Worm (Caenorhabditis elegans) whole organism, L2 larva: ENCODE results near the gene F16B12.4.

Source experiments
- R02D3.7 ChIP-seq: fragments of 150-350 bp; optimal IDR thresholded peaks from 2 replicates; lab custom pipeline; 2014; ENCODE audit warnings: missing biosample characterization, missing genetic modification characterization
- Y55F3AM.14 ChIP-seq: fragments of 200-800 bp; sonication (Bioruptor generic); optimal IDR thresholded peaks from 2 replicates; lab custom pipeline; 2018; ENCODE audit warnings: mild to moderate bottlenecking, missing genetic modification characterization, missing compliant biosample characterization
- ZK546.5 ChIP-seq: sonication (generic microtip); optimal IDR thresholded peaks from 2 replicates; lab custom pipeline; 2017; ENCODE audit warnings: missing biosample characterization, missing genetic modification characterization
- alr-1 ChIP-seq: fragments of 150-350 bp; optimal IDR thresholded peaks from 2 replicates; lab custom pipeline; 2014; ENCODE audit warnings: missing biosample characterization, missing genetic modification characterization
- ama-1 ChIP-seq: fragments of 150-350 bp; optimal IDR thresholded peaks from 2 replicates; lab custom pipeline; 2018; ENCODE audit warnings: inconsistent platforms
- blmp-1 ChIP-seq: sonication (generic microtip); optimal IDR thresholded peaks from 2 replicates; lab custom pipeline; 2017; ENCODE audit warnings: missing genetic modification characterization, mild to moderate bottlenecking, missing compliant biosample characterization, antibody characterized with exemption, moderate library complexity; ENCODE audit not compliant: insufficient read depth
- crh-2 ChIP-seq: sonication (generic microtip); optimal IDR thresholded peaks from 2 replicates; lab custom pipeline; 2017; ENCODE audit warnings: missing biosample characterization, missing genetic modification characterization
- dmd-4 ChIP-seq: sonication (generic microtip); optimal IDR thresholded peaks from 2 replicates; lab custom pipeline; 2017; ENCODE audit warnings: missing biosample characterization, missing genetic modification characterization
- elt-1 ChIP-seq: fragments of 150-350 bp; optimal IDR thresholded peaks from 2 replicates; lab custom pipeline; 2014; ENCODE audit warnings: missing biosample characterization, missing genetic modification characterization
- elt-3 ChIP-seq: sonication (generic microtip); optimal IDR thresholded peaks from 2 replicates; lab custom pipeline; 2017; ENCODE audit warnings: missing biosample characterization, missing genetic modification characterization
- fos-1 ChIP-seq: fragments of 150-350 bp; optimal IDR thresholded peaks from 2 replicates; lab custom pipeline; 2014; ENCODE audit warnings: missing biosample characterization, missing genetic modification characterization
- gmeb-1 ChIP-seq: fragments of 150-350 bp; optimal IDR thresholded peaks from 2 replicates; lab custom pipeline; 2014; ENCODE audit warnings: missing biosample characterization, missing genetic modification characterization
- lin-13 ChIP-seq: fragments of 150-350 bp; optimal IDR thresholded peaks from 2 replicates; lab custom pipeline; 2014; ENCODE audit warnings: missing biosample characterization, missing genetic modification reagents, missing genetic modification characterization
- lin-39 ChIP-seq: fragments of 150-350 bp; optimal IDR thresholded peaks from 2 replicates; lab custom pipeline; 2014; ENCODE audit warnings: missing biosample characterization, missing genetic modification reagents, missing genetic modification characterization
- lsy-2 ChIP-seq, 2 experiments: fragments of 150-350 bp in 1 of 2; sonication (generic microtip) in 1 of 2; optimal IDR thresholded peaks; 2 replicates each; lab custom pipeline; 2014 to 2017; ENCODE audit warnings: missing biosample characterization in 2 of 2, missing genetic modification characterization in 2 of 2
- mdl-1 ChIP-seq, 2 experiments: fragments of 150-350 bp in 1 of 2; sonication (generic microtip) in 1 of 2; optimal IDR thresholded peaks; 2 replicates each; lab custom pipeline; 2017; ENCODE audit warnings: missing biosample characterization in 2 of 2, missing genetic modification characterization in 2 of 2
- nhr-10 ChIP-seq: sonication (generic microtip); optimal IDR thresholded peaks from 2 replicates; lab custom pipeline; 2017; ENCODE audit warnings: missing biosample characterization, missing genetic modification characterization
- nhr-11 ChIP-seq: fragments of 150-350 bp; optimal IDR thresholded peaks from 2 replicates; lab custom pipeline; 2014; ENCODE audit warnings: missing biosample characterization, missing genetic modification characterization
- nhr-12 ChIP-seq: fragments of 150-350 bp; optimal IDR thresholded peaks from 2 replicates; lab custom pipeline; 2014; ENCODE audit warnings: missing biosample characterization, missing genetic modification characterization
- nhr-129 ChIP-seq: fragments of 150-350 bp; optimal IDR thresholded peaks from 2 replicates; lab custom pipeline; 2014; ENCODE audit warnings: missing biosample characterization, missing genetic modification characterization
- nhr-21 ChIP-seq: fragments of 150-350 bp; optimal IDR thresholded peaks from 2 replicates; lab custom pipeline; 2014; ENCODE audit warnings: missing biosample characterization, missing genetic modification characterization
- nhr-237 ChIP-seq: fragments of 150-350 bp; optimal IDR thresholded peaks from 2 replicates; lab custom pipeline; 2014; ENCODE audit warnings: missing biosample characterization, missing genetic modification characterization
- nhr-25 ChIP-seq: fragments of 150-350 bp; sonication (generic microtip); optimal IDR thresholded peaks from 3 replicates; lab custom pipeline; 2014; ENCODE audit warnings: missing biosample characterization, missing genetic modification characterization
- nhr-77 ChIP-seq: fragments of 150-350 bp; optimal IDR thresholded peaks from 2 replicates; lab custom pipeline; 2014; ENCODE audit warnings: missing biosample characterization, missing genetic modification characterization
- peb-1 ChIP-seq: fragments of 150-350 bp; optimal IDR thresholded peaks from 2 replicates; lab custom pipeline; 2014; ENCODE audit warnings: missing biosample characterization, missing genetic modification characterization
- sem-4 ChIP-seq: fragments of 150-350 bp; optimal IDR thresholded peaks from 2 replicates; lab custom pipeline; 2014; ENCODE audit warnings: missing biosample characterization, missing genetic modification reagents, missing genetic modification characterization
- skn-1 ChIP-seq: sonication (generic microtip); optimal IDR thresholded peaks from 2 replicates; lab custom pipeline; 2017; ENCODE audit warnings: missing biosample characterization, missing genetic modification characterization
- sma-3 ChIP-seq: sonication (generic microtip); optimal IDR thresholded peaks from 2 replicates; lab custom pipeline; 2016; ENCODE audit warnings: missing genetic modification reagents, missing genetic modification characterization, missing compliant biosample characterization
- sma-9 ChIP-seq, 2 experiments: fragments of 150-350 bp in 1 of 2; sonication (generic microtip) in 1 of 2; optimal IDR thresholded peaks; 2 replicates each; lab custom pipeline; 2014 to 2016; ENCODE audit warnings: missing genetic modification characterization in 2 of 2, mild to moderate bottlenecking in 1 of 2, missing biosample characterization in 1 of 2, missing compliant biosample characterization in 1 of 2, missing genetic modification reagents in 1 of 2, moderate library complexity in 1 of 2
- snpc-4 ChIP-seq: fragments of 150-350 bp; optimal IDR thresholded peaks from 2 replicates; lab custom pipeline; 2014; ENCODE audit warnings: missing biosample characterization, missing genetic modification characterization
- unc-55 ChIP-seq: fragments of 150-350 bp; sonication (generic microtip); optimal IDR thresholded peaks from 3 replicates; lab custom pipeline; 2014; ENCODE audit warnings: missing biosample characterization, missing genetic modification reagents, missing genetic modification characterization
- unc-62 ChIP-seq: fragments of 150-350 bp; optimal IDR thresholded peaks from 2 replicates; lab custom pipeline; 2014; ENCODE audit warnings: missing biosample characterization, missing genetic modification reagents, missing genetic modification characterization
- zag-1 ChIP-seq: fragments of 150-350 bp; optimal IDR thresholded peaks from 2 replicates; lab custom pipeline; 2014; ENCODE audit warnings: missing biosample characterization, missing genetic modification characterization
- ztf-4 ChIP-seq: fragments of 150-350 bp; optimal IDR thresholded peaks from 2 replicates; lab custom pipeline; 2014; ENCODE audit warnings: missing biosample characterization, missing genetic modification characterization

Gene F16B12.4

DNA sequence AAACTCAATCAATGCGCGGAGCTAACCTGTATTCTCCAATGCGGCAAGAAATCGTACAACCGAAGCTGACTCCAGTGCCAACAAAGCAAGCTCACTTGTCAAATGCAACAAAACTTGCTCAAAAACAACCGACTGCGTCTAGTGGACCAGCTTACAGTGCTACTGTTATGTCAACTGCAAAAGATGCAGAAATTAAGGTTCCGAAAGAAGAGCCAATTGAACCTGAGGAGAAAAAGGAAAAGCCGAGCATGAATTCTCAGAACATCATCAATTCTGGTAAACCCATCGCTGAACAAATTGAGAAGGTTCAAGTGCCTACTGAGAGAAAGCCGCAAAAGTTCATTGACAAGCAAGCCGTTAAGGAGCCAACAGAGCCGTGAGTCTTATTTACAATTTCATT is 33.0 kb upstream of the F16B12.4 start:
- TF ChIP-seq sma-3 (GFP tag; lab: Kevin White, UChicago) (no peak), dmd-4 (tag; lab: Kevin White, UChicago) (no peak), elt-1 (tag; lab: Kevin White, UChicago) (no peak), nhr-21 (tag; lab: Kevin White, UChicago) (no peak), elt-3 (no peak), mdl-1 (tag; optimal IDR thresholded peaks at IDR 0.05; lab: Kevin White, UChicago) (no peak), gmeb-1 (tag; lab: Kevin White, UChicago) (no peak), ztf-4 (tag; lab: Kevin White, UChicago) (no peak), unc-62 (GFP tag; lab: Kevin White, UChicago) (no peak), fos-1 (no peak), ZK546.5 (tag; lab: Kevin White, UChicago) (no peak), nhr-25 (tag; lab: Kevin White, UChicago) (no peak), blmp-1 (tag; lab: Kevin White, UChicago) (no peak), sma-9 (GFP tag; optimal IDR thresholded peaks at IDR 0.05; lab: Kevin White, UChicago) (no peak), sma-9 (tag; optimal IDR thresholded peaks at IDR 0.05; lab: Kevin White, UChicago) (no peak), lsy-2 (tag; optimal IDR thresholded peaks at IDR 0.05; lab: Kevin White, UChicago) (no peak), nhr-11 (tag; lab: Kevin White, UChicago) (no peak), nhr-129 (tag; lab: Kevin White, UChicago) (no peak), skn-1 (tag; lab: Kevin White, UChicago) (no peak), alr-1 (tag; lab: Kevin White, UChicago) (no peak), sem-4 (tag; lab: Kevin White, UChicago) (no peak)

- TF ChIP-seq unc-55 (GFP tag; lab: Kevin White, UChicago) = peak; percentile 47
- peak; percentile 17 for TF ChIP-seq fos-1
- TF ChIP-seq ama-1 (lab: Kevin White, UChicago) = no peak
- no peak for TF ChIP-seq R02D3.7 (tag; lab: Kevin White, UChicago)
- TF ChIP-seq blmp-1 (tag; lab: Kevin White, UChicago) = no peak
- TF ChIP-seq crh-2 = no peak
- no peak for TF ChIP-seq unc-62 (GFP tag; lab: Kevin White, UChicago)
Measured at ce11 chrX:14127291-14127922, 28.9 kb upstream of the F16B12.4 start, which contains the start of gene F28H6.4. Gene F28H6.4, plus strand, starts transcription at chrX:14127872.

DNA sequence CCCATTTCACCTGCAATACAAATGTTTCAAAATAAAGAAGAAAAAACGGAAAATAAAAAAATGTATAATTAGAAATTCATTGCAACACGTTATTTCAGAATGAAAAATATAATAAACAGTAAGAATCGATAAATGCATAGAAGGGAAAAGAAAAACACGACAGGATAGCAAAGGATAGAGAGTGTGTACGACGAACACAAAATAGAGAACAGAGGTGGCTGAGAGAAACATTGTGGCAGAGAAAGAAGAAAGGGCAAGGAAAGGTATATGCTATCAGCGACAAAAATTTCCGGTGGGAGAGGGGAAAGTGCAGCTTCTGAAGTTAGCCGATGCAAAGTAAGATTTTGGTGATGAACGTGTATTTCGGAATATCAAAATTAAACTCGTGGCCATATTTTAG is 27.4 kb upstream of the F16B12.4 start, which contains the start of gene F28H6.6:
Gene F28H6.6 (minus strand): TSS at position 10 of the 400 bp plus-strand sequence.
- no peak for TF ChIP-seq nhr-10 (tag; lab: Kevin White, UChicago)
- TF ChIP-seq R02D3.7 (tag; lab: Kevin White, UChicago) = no peak
- TF ChIP-seq fos-1 = no peak
- TF ChIP-seq snpc-4 = no peak
- TF ChIP-seq ztf-4 (tag; lab: Kevin White, UChicago) = no peak
- no peak for TF ChIP-seq peb-1 (tag; lab: Kevin White, UChicago)
- TF ChIP-seq lin-39 (tag; lab: Kevin White, UChicago) = no peak
- TF ChIP-seq lin-13 (GFP tag; lab: Kevin White, UChicago) = no peak
- no peak for TF ChIP-seq lsy-2 (tag; optimal IDR thresholded peaks at IDR 0.05; lab: Kevin White, UChicago)
- TF ChIP-seq sma-3 (GFP tag; lab: Kevin White, UChicago) = no peak
- no peak for TF ChIP-seq nhr-12 (tag; lab: Kevin White, UChicago)
- no peak for TF ChIP-seq nhr-77 (tag; lab: Kevin White, UChicago)
- no peak for TF ChIP-seq mdl-1 (tag; optimal IDR thresholded peaks at IDR 0.05; lab: Kevin White, UChicago)
- TF ChIP-seq Y55F3AM.14 (GFP tag; lab: Kevin White, UChicago) = no peak
- no peak for TF ChIP-seq sem-4 (tag; lab: Kevin White, UChicago)
- TF ChIP-seq gmeb-1 (tag; lab: Kevin White, UChicago) = no peak
- no peak for TF ChIP-seq nhr-237 (tag; lab: Kevin White, UChicago)
- no peak for TF ChIP-seq blmp-1 (tag; lab: Kevin White, UChicago)
- no peak for TF ChIP-seq sma-9 (GFP tag; optimal IDR thresholded peaks at IDR 0.05; lab: Kevin White, UChicago)
- TF ChIP-seq sma-9 (tag; optimal IDR thresholded peaks at IDR 0.05; lab: Kevin White, UChicago) = no peak

DNA sequence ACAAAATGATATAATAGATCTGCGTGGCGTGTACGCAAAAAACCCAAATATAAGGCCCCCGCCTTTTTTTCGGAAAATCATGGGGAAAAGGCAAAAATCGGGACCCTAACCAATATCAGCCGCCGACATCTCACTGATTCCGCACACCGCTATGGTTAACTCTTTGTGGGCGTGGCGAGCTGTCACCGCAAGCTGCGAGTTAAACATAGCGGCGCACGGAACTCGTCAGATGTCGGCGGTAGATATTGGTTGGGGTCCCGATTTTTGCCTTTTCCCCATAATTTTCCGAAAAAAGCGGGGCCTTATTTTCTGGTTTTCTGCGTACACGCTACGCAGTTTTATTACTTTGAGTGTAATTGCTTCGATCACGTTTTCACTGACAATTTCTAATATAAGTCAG is 20.3 kb upstream of the F16B12.4 start:
- TF ChIP-seq fos-1 (no peak), zag-1 (tag; lab: Kevin White, UChicago) (no peak)
- TF ChIP-seq, all 48 proteins: peak for 0
